Worm (Caenorhabditis elegans) whole organism, L2 larva: ENCODE data around the gene F56D2.5.

ENCODE experiments used
- C34F6.9 ChIP-seq: fragments of 150-350 bp; optimal IDR thresholded peaks from 2 replicates; lab custom pipeline; 2014; ENCODE audit warnings: missing biosample characterization, missing genetic modification characterization
- F13H6.1 ChIP-seq: sonication (generic microtip); optimal IDR thresholded peaks from 2 replicates; lab custom pipeline; 2016; ENCODE audit warnings: missing genetic modification characterization, missing compliant biosample characterization
- R02D3.7 ChIP-seq: fragments of 150-350 bp; optimal IDR thresholded peaks from 2 replicates; lab custom pipeline; 2014; ENCODE audit warnings: missing biosample characterization, missing genetic modification characterization
- Y55F3AM.14 ChIP-seq: fragments of 200-800 bp; sonication (Bioruptor generic); optimal IDR thresholded peaks from 2 replicates; lab custom pipeline; 2018; ENCODE audit warnings: mild to moderate bottlenecking, missing genetic modification characterization, missing compliant biosample characterization
- ZK546.5 ChIP-seq: sonication (generic microtip); optimal IDR thresholded peaks from 2 replicates; lab custom pipeline; 2017; ENCODE audit warnings: missing biosample characterization, missing genetic modification characterization
- alr-1 ChIP-seq: fragments of 150-350 bp; optimal IDR thresholded peaks from 2 replicates; lab custom pipeline; 2014; ENCODE audit warnings: missing biosample characterization, missing genetic modification characterization
- ceh-16 ChIP-seq: fragments of 150-350 bp; optimal IDR thresholded peaks from 2 replicates; lab custom pipeline; 2014; ENCODE audit warnings: missing biosample characterization, missing genetic modification characterization
- ceh-82 ChIP-seq: fragments of 150-350 bp; optimal IDR thresholded peaks from 2 replicates; lab custom pipeline; 2014; ENCODE audit warnings: missing biosample characterization, missing genetic modification characterization
- egl-27 ChIP-seq: sonication (generic microtip); optimal IDR thresholded peaks from 3 replicates; lab custom pipeline; 2017; ENCODE audit warnings: missing biosample characterization, missing genetic modification reagents, missing genetic modification characterization
- elt-1 ChIP-seq: fragments of 150-350 bp; optimal IDR thresholded peaks from 2 replicates; lab custom pipeline; 2014; ENCODE audit warnings: missing biosample characterization, missing genetic modification characterization
- elt-3 ChIP-seq: sonication (generic microtip); optimal IDR thresholded peaks from 2 replicates; lab custom pipeline; 2017; ENCODE audit warnings: missing biosample characterization, missing genetic modification characterization
- fos-1 ChIP-seq: fragments of 150-350 bp; optimal IDR thresholded peaks from 2 replicates; lab custom pipeline; 2014; ENCODE audit warnings: missing biosample characterization, missing genetic modification characterization
- lin-39 ChIP-seq: fragments of 150-350 bp; optimal IDR thresholded peaks from 2 replicates; lab custom pipeline; 2014; ENCODE audit warnings: missing biosample characterization, missing genetic modification reagents, missing genetic modification characterization
- lsy-2 ChIP-seq, 2 experiments: fragments of 150-350 bp in 1 of 2; sonication (generic microtip) in 1 of 2; optimal IDR thresholded peaks; 2 replicates each; lab custom pipeline; 2014 to 2017; ENCODE audit warnings: missing biosample characterization in 2 of 2, missing genetic modification characterization in 2 of 2
- mab-5 ChIP-seq: fragments of 150-350 bp; optimal IDR thresholded peaks from 2 replicates; lab custom pipeline; 2014; ENCODE audit warnings: missing biosample characterization, missing genetic modification characterization
- mbf-1 ChIP-seq: sonication (generic microtip); optimal IDR thresholded peaks from 2 replicates; lab custom pipeline; 2017; ENCODE audit warnings: missing biosample characterization, missing genetic modification characterization
- nhr-10 ChIP-seq: sonication (generic microtip); optimal IDR thresholded peaks from 2 replicates; lab custom pipeline; 2017; ENCODE audit warnings: missing biosample characterization, missing genetic modification characterization
- nhr-11 ChIP-seq: fragments of 150-350 bp; optimal IDR thresholded peaks from 2 replicates; lab custom pipeline; 2014; ENCODE audit warnings: missing biosample characterization, missing genetic modification characterization
- nhr-129 ChIP-seq: fragments of 150-350 bp; optimal IDR thresholded peaks from 2 replicates; lab custom pipeline; 2014; ENCODE audit warnings: missing biosample characterization, missing genetic modification characterization
- nhr-23 ChIP-seq: fragments of 150-350 bp; optimal IDR thresholded peaks from 2 replicates; lab custom pipeline; 2014; ENCODE audit warnings: missing biosample characterization, missing genetic modification reagents, missing genetic modification characterization
- nhr-25 ChIP-seq: fragments of 150-350 bp; sonication (generic microtip); optimal IDR thresholded peaks from 3 replicates; lab custom pipeline; 2014; ENCODE audit warnings: missing biosample characterization, missing genetic modification characterization
- nhr-77 ChIP-seq: fragments of 150-350 bp; optimal IDR thresholded peaks from 2 replicates; lab custom pipeline; 2014; ENCODE audit warnings: missing biosample characterization, missing genetic modification characterization
- peb-1 ChIP-seq: fragments of 150-350 bp; optimal IDR thresholded peaks from 2 replicates; lab custom pipeline; 2014; ENCODE audit warnings: missing biosample characterization, missing genetic modification characterization
- skn-1 ChIP-seq: sonication (generic microtip); optimal IDR thresholded peaks from 2 replicates; lab custom pipeline; 2017; ENCODE audit warnings: missing biosample characterization, missing genetic modification characterization
- sma-3 ChIP-seq: sonication (generic microtip); optimal IDR thresholded peaks from 2 replicates; lab custom pipeline; 2016; ENCODE audit warnings: missing genetic modification reagents, missing genetic modification characterization, missing compliant biosample characterization
- snpc-4 ChIP-seq: fragments of 150-350 bp; optimal IDR thresholded peaks from 2 replicates; lab custom pipeline; 2014; ENCODE audit warnings: missing biosample characterization, missing genetic modification characterization
- unc-39 ChIP-seq: fragments of 150-350 bp; optimal IDR thresholded peaks from 2 replicates; lab custom pipeline; 2014; ENCODE audit warnings: missing biosample characterization, missing genetic modification characterization
- unc-55 ChIP-seq: fragments of 150-350 bp; sonication (generic microtip); optimal IDR thresholded peaks from 3 replicates; lab custom pipeline; 2014; ENCODE audit warnings: missing biosample characterization, missing genetic modification reagents, missing genetic modification characterization
- zag-1 ChIP-seq: fragments of 150-350 bp; optimal IDR thresholded peaks from 2 replicates; lab custom pipeline; 2014; ENCODE audit warnings: missing biosample characterization, missing genetic modification characterization
- ztf-1 ChIP-seq: fragments of 200-800 bp; sonication (Bioruptor generic); conservative IDR thresholded peaks from 2 replicates; pipeline ENCODE4 v1.3.6; 2022; ENCODE audit warnings: missing genetic modification characterization, missing compliant biosample characterization
- ztf-11 ChIP-seq: sonication (generic microtip); optimal IDR thresholded peaks from 2 replicates; lab custom pipeline; 2017; ENCODE audit warnings: missing biosample characterization, missing genetic modification characterization
- ztf-4 ChIP-seq: fragments of 150-350 bp; optimal IDR thresholded peaks from 2 replicates; lab custom pipeline; 2014; ENCODE audit warnings: missing biosample characterization, missing genetic modification characterization

Gene F56D2.5

DNA sequence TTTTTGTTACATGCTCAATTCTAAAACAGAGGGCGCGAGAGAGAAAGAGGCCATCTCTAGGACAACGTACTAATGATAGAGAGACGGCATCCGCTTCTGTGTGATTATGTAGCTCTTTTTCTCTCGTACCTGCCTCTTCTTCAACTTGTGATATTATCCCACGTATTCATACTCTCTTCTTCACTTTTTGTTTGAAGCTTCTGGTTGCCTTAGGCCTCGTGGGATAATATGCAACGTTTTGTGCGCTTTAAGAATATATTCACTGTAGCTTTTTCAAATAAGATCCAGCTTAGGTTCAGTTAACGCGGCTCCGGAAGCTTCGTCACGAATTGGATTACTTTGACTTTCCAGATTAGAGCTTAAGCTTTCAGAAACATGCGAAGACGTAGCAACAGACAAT lies 1.5 kb upstream of the F56D2.5 start, which contains the start of the genes F56D2.8 and uev-2:
Gene F56D2.8 (minus strand): TSS at position 101 of the 400 bp plus-strand sequence.
Gene uev-2 (plus strand): TSS at position 360 of the 400 bp plus-strand sequence.
- no peak for TF ChIP-seq ztf-4 (tag; lab: Kevin White, UChicago)
- no peak for TF ChIP-seq peb-1
- no peak for TF ChIP-seq mab-5 (tag; lab: Kevin White, UChicago)
- no peak for TF ChIP-seq nhr-77 (tag; lab: Kevin White, UChicago)
- TF ChIP-seq unc-39 (tag; lab: Kevin White, UChicago) = no peak

DNA sequence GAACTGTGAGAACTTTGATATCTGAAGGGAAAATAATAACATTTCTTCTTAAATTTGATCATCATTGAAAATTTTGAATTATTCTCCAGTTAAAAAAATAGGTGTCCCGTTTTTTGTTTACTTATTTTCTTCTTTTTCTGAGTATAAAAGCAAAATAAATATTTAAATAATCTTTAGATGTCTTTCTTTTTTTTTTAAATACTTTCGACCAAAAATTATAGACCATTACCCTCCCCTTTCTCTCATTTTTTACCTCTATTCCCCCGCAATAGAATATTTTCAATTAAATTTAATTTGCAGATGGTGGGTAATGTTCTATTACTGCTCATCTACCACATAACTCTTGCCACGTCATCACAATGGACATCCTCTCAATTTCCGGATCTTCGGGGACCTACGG lies 7.5 kb downstream of the F56D2.5 start, which contains the start of gene molo-1:
Gene molo-1 (plus strand): TSS at position 301 of the 400 bp plus-strand sequence.
- TF ChIP-seq ztf-4 (tag; lab: Kevin White, UChicago) = no peak
- no peak for TF ChIP-seq Y55F3AM.14 (GFP tag; lab: Kevin White, UChicago)

DNA sequence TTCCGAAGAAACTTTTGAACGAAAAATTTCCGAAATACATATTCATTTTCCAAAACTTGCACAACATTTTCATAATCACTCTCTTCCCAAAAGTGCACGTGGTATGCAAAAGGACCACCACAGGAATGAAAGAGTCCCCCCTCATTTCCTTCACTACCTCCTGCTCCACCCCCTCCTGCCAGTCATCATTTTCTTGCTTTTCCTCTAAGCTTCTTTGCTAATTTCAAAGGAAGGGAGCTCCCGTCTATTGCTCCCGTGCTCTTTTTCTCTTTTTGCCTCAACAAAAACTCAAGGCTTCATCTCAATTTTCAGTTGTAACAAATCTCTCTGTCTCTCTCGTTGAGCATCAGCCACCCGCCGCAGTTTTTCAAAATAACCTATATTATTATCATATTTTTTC lies 8.4 kb downstream of the F56D2.5 start:
- TF ChIP-seq nhr-129 (tag; lab: Kevin White, UChicago) = peak; percentile 6
- TF ChIP-seq egl-27 (tag; lab: Kevin White, UChicago) = no peak
- no peak for TF ChIP-seq sma-3 (GFP tag; lab: Kevin White, UChicago)
- TF ChIP-seq alr-1 (tag; lab: Kevin White, UChicago) = no peak
- TF ChIP-seq mab-5 (tag; lab: Kevin White, UChicago) = no peak
- TF ChIP-seq F13H6.1 (tag; lab: Kevin White, UChicago) = no peak
- peak; percentile 11 for TF ChIP-seq C34F6.9 (tag; lab: Kevin White, UChicago)
- TF ChIP-seq lsy-2 (tag; optimal IDR thresholded peaks at IDR 0.05; lab: Kevin White, UChicago) = peak in 1 of 2 experiments; percentile 0
- TF ChIP-seq zag-1 (tag; lab: Kevin White, UChicago) = no peak
- TF ChIP-seq lin-39 (tag; lab: Kevin White, UChicago) = no peak
- TF ChIP-seq, all 48 proteins: peak for 3

DNA sequence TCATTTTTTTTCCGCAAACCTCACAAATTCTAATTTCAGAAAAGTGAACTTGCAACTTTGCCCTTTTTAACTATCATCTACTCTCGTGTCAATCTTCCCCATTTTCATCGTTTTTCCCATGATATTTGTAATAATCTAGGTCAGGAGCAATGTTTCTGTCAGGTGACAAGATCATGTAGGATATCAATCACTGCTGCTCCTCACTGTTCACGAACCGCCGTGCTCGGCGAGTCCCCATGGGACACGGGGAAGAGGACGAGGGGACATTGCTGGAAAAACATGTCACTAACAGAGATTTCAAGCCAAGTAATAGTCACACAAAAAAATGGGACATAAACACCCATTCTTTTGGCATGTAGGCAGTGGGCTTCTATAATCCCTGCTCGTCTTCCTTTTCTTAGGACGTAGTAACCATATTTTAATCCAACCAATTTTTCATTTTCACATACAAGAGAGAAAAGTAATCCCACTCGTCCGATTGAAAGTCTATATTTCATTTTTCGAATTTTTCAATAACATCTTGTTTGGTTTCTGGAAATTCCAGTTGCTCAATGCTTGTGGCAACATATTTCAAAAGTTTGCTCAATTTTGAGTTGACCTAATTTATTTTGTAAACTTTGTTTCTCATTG lies 10.3 kb downstream of the F56D2.5 start:
- TF ChIP-seq lsy-2 (tag; optimal IDR thresholded peaks at IDR 0.05; lab: Kevin White, UChicago) = peak in 1 of 2 experiments; percentile 15
- TF ChIP-seq nhr-129 (tag; lab: Kevin White, UChicago) = peak; percentile 4
- TF ChIP-seq unc-55 (GFP tag; lab: Kevin White, UChicago) = peak; percentile 90
- TF ChIP-seq mab-5 (tag; lab: Kevin White, UChicago) = peak; percentile 78
- TF ChIP-seq Y55F3AM.14 (GFP tag; lab: Kevin White, UChicago) = no peak
- TF ChIP-seq, all 48 proteins: peak for 4

DNA sequence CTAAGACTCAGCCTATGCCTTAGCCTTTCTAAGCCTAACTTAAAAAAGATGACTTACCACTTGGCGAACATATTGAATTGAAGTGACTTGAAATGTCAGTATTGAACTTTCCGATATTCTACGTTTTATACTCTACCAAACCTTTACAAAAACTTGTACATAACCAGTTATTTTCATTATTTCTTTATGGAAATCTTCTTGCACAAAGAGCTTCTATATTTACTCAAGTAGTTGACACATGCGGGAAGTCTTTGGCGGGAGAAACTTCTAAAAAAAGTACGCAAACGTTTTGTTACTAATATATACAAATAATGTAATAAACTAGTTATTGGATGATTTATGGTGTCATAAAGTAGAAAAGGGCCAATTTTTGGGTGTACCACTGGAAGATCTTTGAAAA lies 12.5 kb downstream of the F56D2.5 start, which contains the start of gene nspb-12:
Gene nspb-12 (minus strand): TSS at position 101 of the 400 bp plus-strand sequence.
- no peak for TF ChIP-seq nhr-10 (tag; lab: Kevin White, UChicago)
- TF ChIP-seq ceh-16 (tag; lab: Kevin White, UChicago) = no peak
- TF ChIP-seq elt-3 (tag; lab: Kevin White, UChicago) = no peak
- TF ChIP-seq fos-1 (tag; lab: Kevin White, UChicago) = no peak
- no peak for TF ChIP-seq nhr-129 (tag; lab: Kevin White, UChicago)
- TF ChIP-seq R02D3.7 (tag; lab: Kevin White, UChicago) = no peak
- no peak for TF ChIP-seq lsy-2 (tag; optimal IDR thresholded peaks at IDR 0.05; lab: Kevin White, UChicago)
- no peak for TF ChIP-seq nhr-23 (tag; lab: Kevin White, UChicago)
- no peak for TF ChIP-seq sma-3 (GFP tag; lab: Kevin White, UChicago)
- TF ChIP-seq nhr-25 (tag; lab: Kevin White, UChicago) = no peak
- no peak for TF ChIP-seq ztf-1 (GFP tag; lab: Robert Waterston, UW)
- no peak for TF ChIP-seq mab-5 (tag; lab: Kevin White, UChicago)
- TF ChIP-seq nhr-11 (tag; lab: Kevin White, UChicago) = no peak
- no peak for TF ChIP-seq ceh-82 (tag; lab: Kevin White, UChicago)
- TF ChIP-seq elt-1 (tag; lab: Kevin White, UChicago) = no peak
- TF ChIP-seq F13H6.1 (tag; lab: Kevin White, UChicago) = no peak
- no peak for TF ChIP-seq mbf-1 (tag; lab: Kevin White, UChicago)
- no peak for TF ChIP-seq snpc-4 (tag; lab: Kevin White, UChicago)

DNA sequence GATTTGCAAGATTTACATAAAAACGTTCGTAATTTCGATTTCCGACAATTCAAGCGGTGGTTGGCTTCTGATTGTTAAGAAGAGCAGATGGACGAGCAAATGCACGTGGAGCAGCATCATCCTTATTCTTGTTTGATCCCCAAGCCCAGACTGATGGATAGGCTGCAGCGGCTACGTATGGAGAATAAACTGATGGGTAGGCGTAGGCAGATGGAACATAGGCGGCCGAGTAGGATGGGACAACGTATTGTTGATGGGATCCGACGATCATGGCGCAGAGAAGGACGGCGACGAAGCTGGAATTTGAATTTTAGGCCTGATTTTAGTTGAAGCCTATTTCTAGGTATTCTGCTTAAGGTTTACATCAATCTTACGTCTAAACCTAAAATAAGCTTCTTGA lies 13.0 kb downstream of the F56D2.5 start:
- no peak for TF ChIP-seq skn-1 (tag; lab: Kevin White, UChicago)
- TF ChIP-seq ZK546.5 (tag; lab: Kevin White, UChicago) = no peak
- TF ChIP-seq ztf-11 (tag; lab: Kevin White, UChicago) = no peak
- TF ChIP-seq nhr-10 (tag; lab: Kevin White, UChicago) = no peak
- TF ChIP-seq elt-3 (tag; lab: Kevin White, UChicago) = no peak
- TF ChIP-seq lin-39 (tag; lab: Kevin White, UChicago) = no peak
- TF ChIP-seq ceh-82 (tag; lab: Kevin White, UChicago) = no peak
- TF ChIP-seq nhr-23 (tag; lab: Kevin White, UChicago) = no peak
- TF ChIP-seq nhr-77 (tag; lab: Kevin White, UChicago) = no peak
